Fruit fly (Drosophila melanogaster): ENCODE results near the gene Akh.

dm6 chr3L:4133724-4134678, 7.3 kb upstream of the Akh start, which contains the start of gene ens:
- TF ChIP-seq CG9139 (GFP tag; optimal IDR thresholded peaks at IDR 0.05) (no peak), Eip93F (GFP tag; optimal IDR thresholded peaks at IDR 0.05) (no peak), Hr38 (GFP tag; optimal IDR thresholded peaks at IDR 0.05) (no peak), vri (GFP tag; optimal IDR thresholded peaks at IDR 0.05) (no peak), CG1621 (tag; optimal IDR thresholded peaks at IDR 0.05) (no peak)
